Worm (Caenorhabditis elegans) whole organism, early embryonic: ENCODE measurements around the gene egli-1.

Experiments
- aly-1 ChIP-seq: sonication (generic microtip); optimal IDR thresholded peaks from 2 replicates; lab custom pipeline; 2016; ENCODE audit warnings: missing genetic modification characterization, missing compliant biosample characterization
- ama-1 ChIP-seq: fragments of 150-350 bp; optimal IDR thresholded peaks from 2 replicates; lab custom pipeline; 2014
- ceh-13 ChIP-seq: fragments of 200-800 bp; sonication (Bioruptor generic); optimal IDR thresholded peaks from 2 replicates; lab custom pipeline; 2018; ENCODE audit warnings: mild to moderate bottlenecking, missing genetic modification characterization, missing compliant biosample characterization
- ceh-36 ChIP-seq: sonication (generic microtip); optimal IDR thresholded peaks from 2 replicates; lab custom pipeline; 2016; ENCODE audit warnings: missing genetic modification characterization, inconsistent platforms, missing compliant biosample characterization
- ets-7 ChIP-seq: sonication (generic microtip); optimal IDR thresholded peaks from 2 replicates; lab custom pipeline; 2016; ENCODE audit warnings: missing genotype, missing genetic modification characterization, missing compliant biosample characterization
- sea-1 ChIP-seq: fragments of 200-800 bp; sonication (Bioruptor generic); conservative IDR thresholded peaks from 2 replicates; pipeline ENCODE4 v1.3.6; 2022; ENCODE audit warnings: missing genetic modification characterization, missing compliant biosample characterization

DNA sequence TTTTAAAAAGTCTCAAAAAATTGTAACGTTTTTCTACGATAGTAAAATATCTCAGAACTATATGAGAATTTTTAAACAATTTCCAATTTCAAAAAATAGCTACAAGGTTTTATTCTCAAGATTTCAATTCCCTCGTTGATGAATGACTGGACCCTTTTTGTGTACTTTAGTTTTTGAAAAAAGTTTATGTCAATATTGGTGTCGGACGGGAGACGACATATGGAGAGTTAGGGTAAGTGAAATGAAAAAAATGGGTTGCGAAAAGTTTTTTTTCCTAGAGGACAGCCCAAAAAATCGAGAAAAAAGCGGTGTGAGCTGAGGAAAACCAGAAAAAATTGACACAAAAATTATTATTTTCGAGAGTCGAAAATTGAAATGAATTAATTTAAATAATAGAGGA lies 42.9 kb upstream of the egli-1 start:
- TF ChIP-seq aly-1 (tag; lab: Kevin White, UChicago) = no peak
- TF ChIP-seq ceh-13 (GFP tag; lab: Kevin White, UChicago) = no peak
- TF ChIP-seq ama-1 (lab: Kevin White, UChicago) = no peak
- no peak for TF ChIP-seq ceh-36
- no peak for TF ChIP-seq ets-7 (tag; lab: Kevin White, UChicago)
- no peak for TF ChIP-seq sea-1 (GFP tag; lab: Robert Waterston, UW)
